Worm (Caenorhabditis elegans) whole organism, young adult: ENCODE measurements around the gene gei-8.

ENCODE experiments used
- C06A6.2 ChIP-seq: fragments of 200-800 bp; sonication (Bioruptor generic); conservative IDR thresholded peaks from 2 replicates; pipeline ENCODE4 v1.3.6; 2022; ENCODE audit warnings: missing genetic modification characterization, missing compliant biosample characterization
- D2030.7 ChIP-seq: fragments of 200-800 bp; sonication (Bioruptor generic); IDR thresholded peaks from 2 replicates; pipeline ENCODE4 v1.3.6; 2022; ENCODE audit warnings: missing genetic modification reagents, missing genetic modification characterization, missing compliant biosample characterization
- F23B12.7 ChIP-seq: sonication (generic microtip); optimal IDR thresholded peaks from 2 replicates; lab custom pipeline; 2017; ENCODE audit warnings: missing genetic modification characterization, mild to moderate bottlenecking, missing compliant biosample characterization, antibody characterized with exemption, moderate library complexity; ENCODE audit not compliant: insufficient read depth
- F33H1.4 ChIP-seq: fragments of 200-800 bp; sonication (Bioruptor generic); IDR thresholded peaks from 2 replicates; pipeline ENCODE4 v1.3.6; 2022; ENCODE audit warnings: missing genetic modification reagents, missing genetic modification characterization, missing compliant biosample characterization
- F52B5.7 ChIP-seq: sonication (generic microtip); optimal IDR thresholded peaks from 2 replicates; lab custom pipeline; 2016; ENCODE audit warnings: mild to moderate bottlenecking, missing genetic modification characterization, missing compliant biosample characterization
- K11D2.4 ChIP-seq: fragments of 200-800 bp; sonication (Bioruptor generic); IDR thresholded peaks from 2 replicates; pipeline ENCODE4 v1.3.6; 2022; ENCODE audit warnings: missing genetic modification reagents, missing genetic modification characterization, missing compliant biosample characterization
- K12H6.12 ChIP-seq: fragments of 200-800 bp; sonication (Bioruptor generic); optimal IDR thresholded peaks from 2 replicates; lab custom pipeline; 2018; ENCODE audit warnings: mild to moderate bottlenecking, missing genetic modification characterization, missing compliant biosample characterization
- Y53F4B.3 ChIP-seq: fragments of 200-800 bp; sonication (Bioruptor generic); IDR thresholded peaks from 2 replicates; pipeline ENCODE4 v1.3.6; 2022; ENCODE audit warnings: missing genetic modification reagents, missing genetic modification characterization, missing compliant biosample characterization
- Y67H2A.10 ChIP-seq: fragments of 200-800 bp; sonication (Bioruptor generic); conservative IDR thresholded peaks from 2 replicates; pipeline ENCODE4 v1.3.6; 2022; ENCODE audit warnings: missing genetic modification reagents, missing genetic modification characterization, missing compliant biosample characterization
- ama-1 ChIP-seq, 3 experiments: fragments of 150-350 bp in 1 of 3; sonication (generic microtip) in 2 of 3; optimal IDR thresholded peaks; 2 replicates each; lab custom pipeline; 2014 to 2018; ENCODE audit warnings: missing biosample characterization in 2 of 3, missing genetic modification characterization in 2 of 3, missing genetic modification reagents in 2 of 3
- aptf-2 ChIP-seq: fragments of 200-800 bp; sonication (Bioruptor generic); conservative IDR thresholded peaks from 2 replicates; pipeline ENCODE4 v1.3.6; 2022; ENCODE audit warnings: missing genetic modification reagents, missing genetic modification characterization, missing compliant biosample characterization
- aptf-3 ChIP-seq: fragments of 200-800 bp; sonication (Bioruptor generic); IDR thresholded peaks from 2 replicates; pipeline ENCODE4 v1.3.6; 2022; ENCODE audit warnings: missing genetic modification characterization, missing compliant biosample characterization
- cebp-2 ChIP-seq: fragments of 200-800 bp; sonication (Bioruptor generic); IDR thresholded peaks from 2 replicates; pipeline ENCODE4 v1.3.6; 2022; ENCODE audit warnings: missing genetic modification characterization, missing compliant biosample characterization
- ceh-100 ChIP-seq: fragments of 200-800 bp; sonication (Bioruptor generic); IDR thresholded peaks from 2 replicates; pipeline ENCODE4 v1.3.6; 2022; ENCODE audit warnings: missing genetic modification reagents, missing genetic modification characterization, missing compliant biosample characterization
- ceh-27 ChIP-seq: fragments of 200-800 bp; sonication (Bioruptor generic); optimal IDR thresholded peaks from 2 replicates; lab custom pipeline; 2018; ENCODE audit warnings: mild to moderate bottlenecking, missing genetic modification characterization, moderate library complexity, missing compliant biosample characterization
- ceh-58 ChIP-seq: fragments of 200-800 bp; sonication (Bioruptor generic); IDR thresholded peaks from 2 replicates; pipeline ENCODE4 v1.3.6; 2022; ENCODE audit warnings: missing genetic modification characterization, missing compliant biosample characterization
- die-1 ChIP-seq: sonication (generic microtip); optimal IDR thresholded peaks from 2 replicates; lab custom pipeline; 2016; ENCODE audit warnings: missing genotype, mild to moderate bottlenecking, missing genetic modification characterization, missing compliant biosample characterization
- efl-1 ChIP-seq: fragments of 150-350 bp; optimal IDR thresholded peaks from 2 replicates; lab custom pipeline; 2014; ENCODE audit warnings: missing biosample characterization, missing genetic modification reagents, missing genetic modification characterization
- ekl-4 ChIP-seq: fragments of 200-800 bp; sonication (Bioruptor generic); IDR thresholded peaks from 2 replicates; pipeline ENCODE4 v1.3.6; 2022; ENCODE audit warnings: missing genetic modification reagents, missing genetic modification characterization, missing compliant biosample characterization
- hlh-12 ChIP-seq: sonication (generic microtip); optimal IDR thresholded peaks from 2 replicates; lab custom pipeline; 2016; ENCODE audit warnings: missing genetic modification characterization, missing compliant biosample characterization
- hlh-26 ChIP-seq: fragments of 200-800 bp; sonication (Bioruptor generic); conservative IDR thresholded peaks from 2 replicates; pipeline ENCODE4 v1.3.6; 2022; ENCODE audit warnings: missing genetic modification reagents, missing genetic modification characterization, missing compliant biosample characterization
- hmg-1.2 ChIP-seq: fragments of 200-800 bp; sonication (Bioruptor generic); IDR thresholded peaks from 2 replicates; pipeline ENCODE4 v1.3.6; 2022; ENCODE audit warnings: missing genetic modification reagents, missing genetic modification characterization, missing compliant biosample characterization
- hsf-1 ChIP-seq: fragments of 200-800 bp; sonication (Bioruptor generic); IDR thresholded peaks from 2 replicates; pipeline ENCODE4 v1.3.6; 2022; ENCODE audit warnings: missing genetic modification reagents, missing genetic modification characterization, missing compliant biosample characterization
- let-526 ChIP-seq: fragments of 200-800 bp; sonication (Bioruptor generic); IDR thresholded peaks from 2 replicates; pipeline ENCODE4 v1.3.6; 2022; ENCODE audit warnings: missing genetic modification reagents, missing genetic modification characterization, missing compliant biosample characterization
- let-607 ChIP-seq, 2 experiments: fragments of 200-800 bp in 1 of 2; sonication (Bioruptor generic) in 1 of 2; sonication (generic microtip) in 1 of 2; optimal IDR thresholded peaks; 2 replicates each; lab custom pipeline; 2016 to 2018; ENCODE audit warnings: mild to moderate bottlenecking in 2 of 2, missing compliant biosample characterization in 2 of 2, missing genetic modification characterization in 2 of 2, moderate library complexity in 2 of 2, missing genotype in 1 of 2
- lin-40 ChIP-seq: sonication (generic microtip); optimal IDR thresholded peaks from 2 replicates; lab custom pipeline; 2016; ENCODE audit warnings: missing genetic modification characterization, mild to moderate bottlenecking, missing compliant biosample characterization, missing genotype, missing genetic modification reagents
- lsy-27 ChIP-seq: sonication (generic microtip); optimal IDR thresholded peaks from 2 replicates; lab custom pipeline; 2017; ENCODE audit warnings: missing genetic modification characterization, mild to moderate bottlenecking, missing compliant biosample characterization, antibody characterized with exemption, missing genotype, borderline replicate concordance; ENCODE audit not compliant: insufficient read depth
- madf-10 ChIP-seq: sonication (generic microtip); optimal IDR thresholded peaks from 2 replicates; lab custom pipeline; 2016; ENCODE audit warnings: mild to moderate bottlenecking, missing genetic modification characterization, missing compliant biosample characterization
- madf-6 ChIP-seq: fragments of 200-800 bp; sonication (Bioruptor generic); IDR thresholded peaks from 2 replicates; pipeline ENCODE4 v1.3.6; 2022; ENCODE audit warnings: missing genetic modification reagents, missing genetic modification characterization, missing compliant biosample characterization
- madf-8 ChIP-seq: fragments of 200-800 bp; sonication (Bioruptor generic); conservative IDR thresholded peaks from 2 replicates; pipeline ENCODE4 v1.3.6; 2022; ENCODE audit warnings: missing genetic modification reagents, missing genetic modification characterization, missing compliant biosample characterization
- mcd-1 ChIP-seq: fragments of 200-800 bp; sonication (Bioruptor generic); IDR thresholded peaks from 2 replicates; pipeline ENCODE4 v1.3.6; 2022; ENCODE audit warnings: missing genetic modification reagents, missing genetic modification characterization, missing compliant biosample characterization
- mel-28 ChIP-seq: sonication (generic microtip); optimal IDR thresholded peaks from 2 replicates; lab custom pipeline; 2016; ENCODE audit warnings: borderline replicate concordance, mild to moderate bottlenecking, missing genetic modification characterization, missing compliant biosample characterization
- nfya-2 ChIP-seq: fragments of 200-800 bp; sonication (Bioruptor generic); IDR thresholded peaks from 2 replicates; pipeline ENCODE4 v1.3.6; 2022; ENCODE audit warnings: missing genetic modification reagents, missing genetic modification characterization, missing compliant biosample characterization
- nhr-80 ChIP-seq: sonication (generic microtip); optimal IDR thresholded peaks from 2 replicates; lab custom pipeline; 2016; ENCODE audit warnings: missing genetic modification characterization, missing compliant biosample characterization
- pha-4 ChIP-seq: fragments of 150-350 bp; sonication (generic microtip); optimal IDR thresholded peaks from 2 replicates; lab custom pipeline; 2014; ENCODE audit warnings: missing biosample characterization, missing genetic modification reagents, missing genetic modification characterization
- rec-8 ChIP-seq, 2 experiments: sonication (generic microtip); optimal IDR thresholded peaks; 2 replicates each; lab custom pipeline; 2016; ENCODE audit warnings: mild to moderate bottlenecking in 2 of 2, missing genetic modification characterization in 2 of 2, missing genetic modification reagents in 2 of 2, missing genotype in 2 of 2, missing biosample characterization in 1 of 2, missing compliant biosample characterization in 1 of 2, moderate library complexity in 1 of 2
- rpc-1 ChIP-seq, 2 experiments: fragments of 150-350 bp in 1 of 2; sonication (generic microtip) in 1 of 2; optimal IDR thresholded peaks; 2 replicates each; lab custom pipeline; 2014 to 2018; ENCODE audit warnings: missing biosample characterization in 1 of 2, missing genetic modification characterization in 1 of 2, missing genetic modification reagents in 1 of 2, missing genotype in 1 of 2
- somi-1 ChIP-seq: fragments of 200-800 bp; sonication (Bioruptor generic); optimal IDR thresholded peaks from 2 replicates; lab custom pipeline; 2018; ENCODE audit warnings: mild to moderate bottlenecking, missing genetic modification characterization, missing compliant biosample characterization
- tbp1 ChIP-seq: fragments of 200-800 bp; sonication (Bioruptor generic); optimal IDR thresholded peaks from 2 replicates; lab custom pipeline; 2018; ENCODE audit warnings: mild to moderate bottlenecking, missing genetic modification characterization, missing compliant biosample characterization
- tbx-9 ChIP-seq: sonication (generic microtip); optimal IDR thresholded peaks from 2 replicates; lab custom pipeline; 2016; ENCODE audit warnings: borderline replicate concordance, missing genetic modification characterization, inconsistent platforms, missing compliant biosample characterization
- unc-130 ChIP-seq: sonication (generic microtip); optimal IDR thresholded peaks from 2 replicates; lab custom pipeline; 2016; ENCODE audit warnings: missing genetic modification reagents, missing genetic modification characterization, missing compliant biosample characterization

The gei-8 gene

DNA sequence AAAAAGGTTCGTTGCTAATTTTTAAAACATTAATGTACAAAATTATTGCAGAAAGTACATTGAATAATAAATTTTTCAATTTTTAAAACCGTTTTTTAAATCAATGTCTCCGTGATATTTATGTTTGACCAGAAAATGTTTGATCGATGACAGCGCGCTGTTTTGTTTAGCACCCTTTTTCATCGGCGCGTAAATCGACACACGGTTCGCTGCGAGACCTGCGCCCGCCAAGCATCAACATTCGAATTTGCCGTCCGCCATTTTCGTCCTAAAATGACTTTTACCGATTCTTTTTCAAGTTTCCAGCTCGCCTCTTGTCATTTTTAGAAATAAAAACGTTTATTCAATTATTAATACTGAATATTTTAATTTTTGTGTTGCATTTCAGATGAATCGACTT is 20.1 kb downstream of the gei-8 start, which contains the start of gene plk-1 (continued):
- TF ChIP-seq cebp-2 (GFP tag; lab: Robert Waterston, UW) (no peak), tbp1 (GFP tag; lab: Kevin White, UChicago) (peak; percentile 49), efl-1 (GFP tag; lab: Kevin White, UChicago) (peak; percentile 98)

DNA sequence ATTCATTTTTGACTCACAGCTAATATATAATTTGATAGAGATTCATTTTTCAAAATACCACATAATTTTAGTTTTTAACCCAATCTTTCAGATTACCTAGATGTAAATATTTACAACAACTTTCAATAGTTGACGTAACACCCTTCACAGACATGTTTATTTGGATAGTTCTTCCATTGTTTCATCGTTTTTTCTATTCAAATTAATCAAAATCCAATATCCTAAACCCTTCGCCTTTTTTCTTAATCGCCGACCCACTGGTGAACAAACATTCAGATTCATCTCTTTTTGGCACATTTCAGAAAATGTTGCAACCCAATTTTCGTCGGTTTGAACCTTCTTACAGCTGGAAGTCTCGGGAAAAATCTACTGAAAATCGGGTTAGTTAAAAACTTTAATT is 22.0 kb downstream of the gei-8 start, which contains the start of gene K06H7.1:
Gene K06H7.1 (plus strand): TSS at position 301 of the 400 bp plus-strand sequence.
- TF ChIP-seq madf-8 (no peak), aptf-3 (GFP tag; lab: Robert Waterston, UW) (no peak), die-1 (tag; lab: Kevin White, UChicago) (no peak), F23B12.7 (tag; lab: Kevin White, UChicago) (no peak), nfya-2 (no peak), tbp1 (GFP tag; lab: Kevin White, UChicago) (no peak), madf-10 (tag; lab: Kevin White, UChicago) (no peak), pha-4 (no peak), hlh-26 (GFP tag; lab: Robert Waterston, UW) (no peak), madf-6 (GFP tag; lab: Robert Waterston, UW) (no peak), ekl-4 (GFP tag; lab: Robert Waterston, UW) (no peak)
- TF ChIP-seq, all 124 proteins: peak for 0

DNA sequence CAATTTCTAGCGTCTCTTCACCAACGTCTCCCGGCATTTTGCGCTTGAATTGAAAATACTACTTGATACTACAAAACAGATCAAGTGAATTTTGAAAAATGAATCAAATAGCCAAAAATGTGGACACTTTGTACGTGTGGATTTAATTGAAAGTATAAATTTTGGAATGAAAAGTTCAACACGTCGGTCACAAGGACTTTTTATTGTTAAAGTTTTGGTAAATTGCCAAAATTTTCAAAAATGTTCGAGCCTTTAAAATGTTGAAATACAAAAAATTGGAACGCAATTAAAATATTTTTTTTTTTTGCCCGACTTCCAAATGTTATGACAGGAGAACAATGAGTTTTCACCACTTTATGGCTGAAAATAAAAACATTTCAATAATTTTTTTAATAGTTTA is 22.9 kb downstream of the gei-8 start, which contains the start of gene K06H7.8:
Gene K06H7.8 (minus strand): TSS at position 101 of the 400 bp plus-strand sequence.
- TF ChIP-seq Y53F4B.3 (GFP tag; lab: Robert Waterston, UW) (no peak), let-607 (tag; optimal IDR thresholded peaks at IDR 0.05; lab: Kevin White, UChicago) (no peak), ekl-4 (GFP tag; lab: Robert Waterston, UW) (no peak), F23B12.7 (tag; lab: Kevin White, UChicago) (no peak), lsy-27 (tag; lab: Kevin White, UChicago) (no peak), hsf-1 (no peak), somi-1 (GFP tag; lab: Kevin White, UChicago) (no peak), ceh-58 (GFP tag; lab: Robert Waterston, UW) (no peak), rpc-1 (optimal IDR thresholded peaks at IDR 0.05; lab: Kevin White, UChicago) (no peak), rpc-1 (tag; optimal IDR thresholded peaks at IDR 0.05; lab: Kevin White, UChicago) (no peak), F33H1.4 (GFP tag; lab: Robert Waterston, UW) (no peak), hlh-12 (no peak), unc-130 (GFP tag; lab: Kevin White, UChicago) (no peak)
- TF ChIP-seq, all 124 proteins: peak for 0

DNA sequence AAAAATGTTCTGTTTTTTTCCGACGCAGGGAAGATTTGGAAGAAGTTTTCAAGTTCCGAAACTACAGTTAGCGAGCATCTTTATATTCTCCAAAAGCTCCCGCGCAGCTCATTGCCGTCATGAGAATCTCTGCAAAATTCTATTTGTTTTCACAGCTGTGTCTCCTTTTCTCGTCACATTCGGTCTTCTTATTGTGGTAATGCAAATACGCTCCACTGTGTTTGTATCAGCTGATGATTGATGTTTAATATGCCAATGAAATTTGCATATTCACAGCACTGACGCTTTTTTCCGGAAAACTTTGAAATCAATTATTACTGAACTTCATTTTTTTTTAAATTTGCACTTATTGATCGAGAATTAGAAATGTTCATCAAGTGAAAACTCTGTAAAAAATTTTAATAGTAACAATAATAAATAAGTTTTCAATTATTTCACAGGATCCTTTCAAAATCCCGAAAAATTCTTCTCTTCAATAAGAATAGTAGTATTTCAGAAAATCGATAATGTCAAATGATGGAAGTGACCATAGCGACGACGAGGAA is 27.9 kb downstream of the gei-8 start, which contains the start of gene K06H7.2:
Gene K06H7.2 (plus strand): TSS at position 495 of the 545 bp plus-strand sequence.
- TF ChIP-seq hmg-1.2 (GFP tag; lab: Robert Waterston, UW) = 0 out of 2 replicates have a peak, but pooled peaks have one; percentile 12
- TF ChIP-seq ekl-4 (GFP tag; lab: Robert Waterston, UW) = no peak
- TF ChIP-seq ceh-27 = peak; percentile 4
- no peak for TF ChIP-seq F52B5.7 (tag; lab: Kevin White, UChicago)
- TF ChIP-seq pha-4 = no peak
- peak; percentile 38 for TF ChIP-seq nhr-80
- TF ChIP-seq ama-1 (optimal IDR thresholded peaks at IDR 0.05; lab: Kevin White, UChicago) = no peak
- TF ChIP-seq ama-1 (GFP tag; optimal IDR thresholded peaks at IDR 0.05; lab: Kevin White, UChicago) = no peak
- no peak for TF ChIP-seq Y67H2A.10 (GFP tag; lab: Robert Waterston, UW)
- no peak for TF ChIP-seq lsy-27 (tag; lab: Kevin White, UChicago)
- no peak for TF ChIP-seq let-526 (GFP tag; lab: Robert Waterston, UW)
- TF ChIP-seq D2030.7 = no peak
- TF ChIP-seq K11D2.4 (GFP tag; lab: Robert Waterston, UW) = no peak
- no peak for TF ChIP-seq somi-1 (GFP tag; lab: Kevin White, UChicago)
- no peak for TF ChIP-seq ceh-100 (GFP tag; lab: Robert Waterston, UW)
- TF ChIP-seq aptf-2 = no peak
- TF ChIP-seq tbx-9 (tag; lab: Kevin White, UChicago) = no peak
- no peak for TF ChIP-seq C06A6.2
- no peak for TF ChIP-seq rec-8 (tag; optimal IDR thresholded peaks at IDR 0.05; lab: Kevin White, UChicago)
- TF ChIP-seq lin-40 (tag; lab: Kevin White, UChicago) = peak; percentile 4
- TF ChIP-seq mcd-1 (GFP tag; lab: Robert Waterston, UW) = peak; percentile 79
- TF ChIP-seq mel-28 (tag; lab: Kevin White, UChicago) = no peak
- no peak for TF ChIP-seq K12H6.12
- no peak for TF ChIP-seq madf-10 (tag; lab: Kevin White, UChicago)
